Worm (Caenorhabditis elegans): ENCODE measurements around the gene abl-1.

The abl-1 gene

ce11 chrX:10631873-10632272 lies 7.9 kb upstream of the abl-1 start:
- no peak for TF ChIP-seq him-1 (tag; optimal IDR thresholded peaks at IDR 0.05)
- no peak for TF ChIP-seq dao-5 (tag; optimal IDR thresholded peaks at IDR 0.05)
- no peak for TF ChIP-seq W03F9.2 (tag; optimal IDR thresholded peaks at IDR 0.05)

DNA sequence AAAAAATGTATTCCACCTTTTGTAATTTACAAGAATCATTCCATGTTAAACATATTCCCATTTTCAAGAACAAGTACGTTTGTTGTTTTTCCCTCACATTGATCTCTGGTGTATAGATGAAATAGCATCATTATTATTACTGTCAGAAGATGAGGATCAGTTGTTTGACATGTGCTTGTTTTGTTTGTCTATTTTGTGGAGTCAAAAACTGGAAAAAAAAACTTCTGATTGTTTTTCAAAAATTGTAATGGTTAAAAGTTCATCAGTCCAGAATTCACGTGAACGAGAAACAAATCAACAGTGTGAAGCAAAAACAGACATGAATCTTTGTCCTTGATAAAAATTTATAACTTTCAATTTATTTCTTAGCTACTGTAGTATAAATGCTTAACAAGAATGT lies 6.9 kb upstream of the abl-1 start:
- no peak for TF ChIP-seq W03F9.2 (tag; optimal IDR thresholded peaks at IDR 0.05)
- no peak for TF ChIP-seq dao-5 (tag; optimal IDR thresholded peaks at IDR 0.05)
- no peak for TF ChIP-seq him-1 (tag; optimal IDR thresholded peaks at IDR 0.05)

DNA sequence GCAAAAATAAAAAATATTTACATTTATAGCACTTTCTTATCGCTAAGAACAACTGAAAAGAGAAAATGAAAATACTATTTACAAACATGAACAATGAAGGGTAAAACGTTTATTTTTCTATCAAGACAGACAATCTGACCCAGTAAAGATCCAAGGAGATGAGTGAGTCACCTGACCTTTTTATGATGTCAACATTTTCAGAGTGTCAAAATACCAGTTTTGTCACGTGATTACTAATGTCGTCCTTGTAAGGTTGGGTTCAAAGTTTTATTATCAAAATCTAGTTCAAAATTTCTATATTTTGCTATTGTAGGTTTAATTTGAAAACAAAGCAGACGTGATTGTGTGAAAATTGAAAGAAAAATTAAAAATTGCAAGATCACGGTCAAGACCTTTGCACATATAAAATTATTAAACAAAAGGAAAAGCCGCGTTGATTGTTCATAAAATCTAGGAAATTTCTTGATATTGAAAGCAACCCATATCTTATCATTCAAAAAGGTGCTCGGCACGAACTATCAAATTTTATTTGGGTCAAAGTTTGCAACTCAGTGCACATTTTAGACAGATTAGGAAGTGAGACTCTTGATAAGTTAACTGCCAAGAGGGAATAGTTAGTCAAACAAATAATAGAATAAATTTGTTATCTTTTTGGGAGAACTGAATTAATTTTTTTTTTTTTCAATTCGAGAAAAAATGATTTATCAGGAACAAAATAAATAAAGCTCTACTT lies 6.2 kb upstream of the abl-1 start:
- TF ChIP-seq dao-5 (tag; optimal IDR thresholded peaks at IDR 0.05), result no peak
- no peak for TF ChIP-seq him-1 (tag; optimal IDR thresholded peaks at IDR 0.05)
- no peak for TF ChIP-seq W03F9.2 (tag; optimal IDR thresholded peaks at IDR 0.05)

- no peak for TF ChIP-seq him-1 (tag; optimal IDR thresholded peaks at IDR 0.05)
- no peak for TF ChIP-seq W03F9.2 (tag; optimal IDR thresholded peaks at IDR 0.05)
- TF ChIP-seq dao-5 (tag; optimal IDR thresholded peaks at IDR 0.05), result no peak
Observed at ce11 chrX:10629117-10629516, 5.1 kb upstream of the abl-1 start.

DNA sequence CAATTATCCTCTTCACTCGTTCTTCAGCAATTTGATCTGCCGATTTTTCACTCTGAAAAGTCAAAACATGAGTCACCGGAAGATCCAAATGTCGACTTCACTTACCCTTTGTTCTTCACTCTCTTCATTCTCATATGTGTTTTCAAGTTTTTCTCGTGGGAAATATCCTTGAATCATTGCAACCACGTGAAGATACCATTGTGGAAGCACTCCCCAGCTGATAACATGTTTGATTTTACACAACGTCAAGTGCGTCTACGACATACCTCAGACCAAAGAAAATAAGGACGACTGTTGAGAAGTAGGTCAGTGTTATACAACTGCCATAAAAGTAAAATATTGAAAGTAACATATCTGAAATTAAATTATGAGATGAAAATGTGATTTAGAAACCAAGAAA lies 4.4 kb upstream of the abl-1 start, which contains the start of gene M79.2:
Gene M79.2 (minus strand): TSS at position 354 of the 400 bp plus-strand sequence.
- TF ChIP-seq W03F9.2 (tag; optimal IDR thresholded peaks at IDR 0.05) (no peak), him-1 (tag; optimal IDR thresholded peaks at IDR 0.05) (no peak), dao-5 (tag; optimal IDR thresholded peaks at IDR 0.05) (no peak)

DNA sequence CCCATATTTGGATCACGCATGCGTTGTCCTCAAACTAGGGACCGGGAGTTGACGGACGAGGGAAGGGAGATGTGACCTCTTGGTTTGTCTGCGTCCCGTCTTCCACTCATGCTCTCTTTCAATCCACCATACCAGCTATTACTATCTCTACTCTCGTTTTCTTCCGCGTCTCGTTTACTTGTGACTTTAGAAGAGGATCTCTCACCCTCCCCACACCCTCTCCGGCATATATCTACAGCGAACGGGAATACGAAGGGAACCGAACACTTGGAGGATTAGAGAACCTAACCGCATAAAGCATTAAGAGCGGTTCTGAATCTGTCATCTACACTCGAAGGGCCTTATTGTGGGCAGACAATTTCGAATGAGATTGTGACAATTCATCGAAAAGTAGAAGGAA lies 888 bp downstream of the abl-1 start:
- TF ChIP-seq W03F9.2 (tag; optimal IDR thresholded peaks at IDR 0.05) (no peak), him-1 (tag; optimal IDR thresholded peaks at IDR 0.05) (no peak), dao-5 (tag; optimal IDR thresholded peaks at IDR 0.05) (no peak)

DNA sequence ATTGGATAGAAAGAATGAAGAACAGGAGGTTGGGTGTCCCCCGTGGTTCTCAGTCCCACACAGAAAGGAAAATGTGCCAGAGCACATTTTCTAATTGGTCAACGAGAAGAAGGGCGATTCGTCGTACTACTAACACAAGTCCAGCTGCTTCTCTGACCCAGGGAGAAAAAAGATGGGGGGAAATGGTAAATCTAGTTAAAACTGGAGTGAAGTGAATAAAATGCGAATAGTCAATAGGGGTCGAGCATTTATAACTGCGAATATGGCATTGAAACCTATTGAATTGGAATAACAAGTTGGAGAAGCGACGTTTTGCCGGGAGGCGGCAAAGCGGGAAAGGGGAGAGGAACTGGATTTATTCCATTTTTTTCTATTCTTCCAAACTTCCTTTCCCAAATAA lies 1.4 kb downstream of the abl-1 start:
- TF ChIP-seq W03F9.2 (tag; optimal IDR thresholded peaks at IDR 0.05) (no peak), him-1 (tag; optimal IDR thresholded peaks at IDR 0.05) (no peak), dao-5 (tag; optimal IDR thresholded peaks at IDR 0.05) (no peak)

DNA sequence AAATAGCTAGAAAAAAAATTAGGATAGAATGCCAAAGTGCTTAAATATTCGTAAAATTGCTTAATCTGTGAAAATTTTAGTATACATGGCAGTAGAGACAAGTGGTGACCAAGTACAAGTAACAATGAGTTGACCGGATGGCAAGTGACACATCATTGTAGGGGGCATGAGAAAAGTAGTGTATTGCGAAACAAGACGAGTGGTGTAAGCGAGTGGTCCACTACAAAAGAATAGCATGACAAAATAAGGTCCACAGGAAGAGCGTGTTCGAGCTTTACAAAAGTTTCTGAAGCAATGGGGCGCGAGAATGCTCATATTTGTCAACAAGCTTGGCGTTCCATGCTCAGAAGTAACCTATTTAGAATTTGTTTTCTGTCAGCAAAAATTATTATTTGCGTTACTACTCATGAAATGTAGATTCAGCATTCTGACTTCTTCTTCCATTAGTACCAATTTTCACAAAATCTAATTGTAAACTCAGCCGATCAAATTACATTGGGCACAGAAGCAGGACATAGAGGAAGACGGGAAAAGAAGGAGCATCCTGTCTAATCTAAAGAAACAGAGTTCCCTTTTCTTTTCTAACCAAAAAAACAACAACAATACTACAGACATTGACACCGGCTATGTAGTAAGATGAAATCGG lies 4.3 kb downstream of the abl-1 start:
- TF ChIP-seq W03F9.2 (tag; optimal IDR thresholded peaks at IDR 0.05) (no peak), dao-5 (tag; optimal IDR thresholded peaks at IDR 0.05) (no peak), him-1 (tag; optimal IDR thresholded peaks at IDR 0.05) (no peak)

DNA sequence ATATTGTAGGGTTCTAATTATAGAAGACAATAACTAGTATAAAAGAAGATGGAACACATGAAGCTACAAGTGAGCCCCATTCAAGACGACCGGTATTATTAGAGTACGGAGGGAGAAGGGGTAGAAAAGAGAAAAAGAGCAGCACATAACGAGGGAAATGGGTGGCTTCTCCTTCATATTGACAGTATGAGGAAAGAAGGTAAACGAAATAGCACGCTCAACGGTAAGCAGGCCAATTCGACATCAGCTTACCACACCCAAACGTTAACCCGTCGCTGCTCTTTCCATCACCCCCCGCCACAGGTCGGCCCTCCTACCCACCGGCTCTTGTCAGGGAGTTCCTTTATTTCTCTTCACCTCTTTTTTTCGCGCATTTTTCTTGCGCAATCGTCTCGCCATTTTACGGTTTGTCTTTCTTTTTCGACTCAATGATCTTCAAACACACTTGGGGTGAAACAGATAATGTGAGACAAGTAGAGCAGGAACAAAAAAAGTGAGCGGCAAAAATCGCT lies 5.3 kb downstream of the abl-1 start:
- TF ChIP-seq him-1 (tag; optimal IDR thresholded peaks at IDR 0.05) (no peak), dao-5 (tag; optimal IDR thresholded peaks at IDR 0.05) (no peak), W03F9.2 (tag; optimal IDR thresholded peaks at IDR 0.05) (no peak)

DNA sequence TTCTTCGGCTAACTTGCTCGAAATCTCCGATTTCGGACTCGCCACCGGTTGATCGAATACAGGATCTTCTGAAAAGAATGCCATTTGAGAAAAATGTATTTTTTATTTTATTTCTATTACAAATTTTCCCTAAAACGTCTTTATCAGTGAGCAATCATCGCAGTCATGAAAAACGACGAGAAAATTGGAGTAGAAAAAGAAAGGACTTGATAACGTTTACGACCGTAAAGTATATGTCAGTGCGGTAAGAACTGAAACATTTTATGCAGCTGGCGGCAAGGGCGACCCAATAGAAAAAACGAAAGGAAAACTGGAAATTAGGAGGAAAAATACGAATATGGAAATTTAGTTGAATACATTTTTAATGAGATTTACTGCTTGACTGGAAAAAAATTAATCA lies 6.2 kb downstream of the abl-1 start:
- TF ChIP-seq him-1 (tag; optimal IDR thresholded peaks at IDR 0.05) (no peak), W03F9.2 (tag; optimal IDR thresholded peaks at IDR 0.05) (no peak), dao-5 (tag; optimal IDR thresholded peaks at IDR 0.05) (no peak)

DNA sequence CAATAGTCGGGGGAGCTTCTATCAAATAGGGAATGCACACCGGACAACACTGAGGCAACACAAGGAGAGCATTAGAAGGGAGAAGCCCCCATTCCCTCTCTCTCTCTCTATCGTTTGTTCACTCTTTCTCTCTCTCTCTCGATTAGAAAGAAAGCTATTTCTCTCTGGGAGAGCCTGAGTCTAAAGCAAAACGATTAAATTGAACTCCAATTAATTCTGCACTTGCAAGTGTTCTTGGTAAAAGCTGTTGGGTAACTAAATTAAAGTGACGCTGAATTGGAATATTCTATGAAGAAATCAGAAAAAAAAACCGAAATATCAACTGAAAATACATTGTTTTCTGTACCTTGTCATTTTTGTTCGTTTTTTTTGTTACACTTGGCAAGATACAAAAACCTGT lies 8.0 kb downstream of the abl-1 start:
- TF ChIP-seq him-1 (tag; optimal IDR thresholded peaks at IDR 0.05) (no peak), dao-5 (tag; optimal IDR thresholded peaks at IDR 0.05) (no peak), W03F9.2 (tag; optimal IDR thresholded peaks at IDR 0.05) (no peak)

ce11 chrX:10612355-10612754 lies 11.7 kb downstream of the abl-1 start:
- TF ChIP-seq W03F9.2 (tag; optimal IDR thresholded peaks at IDR 0.05) (no peak), dao-5 (tag; optimal IDR thresholded peaks at IDR 0.05) (no peak), him-1 (tag; optimal IDR thresholded peaks at IDR 0.05) (no peak)

DNA sequence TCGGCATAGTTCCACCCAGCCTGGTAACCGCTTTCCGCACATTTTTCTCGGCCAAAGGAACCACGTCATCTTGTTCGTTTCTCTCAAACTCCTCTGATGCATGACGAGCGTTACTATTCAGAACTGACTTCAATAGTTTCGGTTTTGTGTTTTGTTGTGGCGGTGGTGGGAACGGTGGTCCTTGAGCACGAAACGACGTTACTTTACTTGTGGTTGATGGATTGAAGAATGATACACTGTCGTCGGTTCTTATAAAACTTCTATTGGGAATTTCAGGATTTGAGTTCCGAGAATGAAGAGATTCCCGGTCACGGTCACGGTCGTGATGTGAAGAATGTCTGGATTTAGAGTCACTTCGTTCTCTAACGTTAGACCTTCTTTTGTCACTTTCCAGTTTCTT lies 14.1 kb downstream of the abl-1 start:
- no peak for TF ChIP-seq dao-5 (tag; optimal IDR thresholded peaks at IDR 0.05)
- no peak for TF ChIP-seq him-1 (tag; optimal IDR thresholded peaks at IDR 0.05)
- no peak for TF ChIP-seq W03F9.2 (tag; optimal IDR thresholded peaks at IDR 0.05)

ce11 chrX:10604386-10604785 lies 19.6 kb downstream of the abl-1 start, which contains the start of gene flp-19:
Gene flp-19 (plus strand): TSS chrX:10604686.
- no peak for TF ChIP-seq dao-5 (tag; optimal IDR thresholded peaks at IDR 0.05)
- TF ChIP-seq him-1 (tag; optimal IDR thresholded peaks at IDR 0.05), result no peak
- no peak for TF ChIP-seq W03F9.2 (tag; optimal IDR thresholded peaks at IDR 0.05)
